Fruit fly (Drosophila melanogaster): ENCODE data around the gene CG31300.

- no peak for TF ChIP-seq CG1621 (tag; optimal IDR thresholded peaks at IDR 0.05)
- no peak for TF ChIP-seq CG16779 (tag; optimal IDR thresholded peaks at IDR 0.05)
- TF ChIP-seq CG4318 (GFP tag; optimal IDR thresholded peaks at IDR 0.05): no peak
- no peak for TF ChIP-seq dac (GFP tag; optimal IDR thresholded peaks at IDR 0.05)
- no peak for TF ChIP-seq Ets21C (GFP tag; optimal IDR thresholded peaks at IDR 0.05)
- no peak for TF ChIP-seq OdsH (GFP tag; optimal IDR thresholded peaks at IDR 0.05)
- TF ChIP-seq CG3919 (GFP tag; optimal IDR thresholded peaks at IDR 0.05): no peak
- no peak for TF ChIP-seq Sox102F (GFP tag; optimal IDR thresholded peaks at IDR 0.05)
- TF ChIP-seq CG11294 (GFP tag; IDR thresholded peaks at IDR 0.05): no peak
- no peak for TF ChIP-seq CG8119 (GFP tag; IDR thresholded peaks at IDR 0.05)
- TF ChIP-seq CG8632 (GFP tag; optimal IDR thresholded peaks at IDR 0.05): no peak
Measured at dm6 chr3R:25277112-25277511, 6.3 kb upstream of the CG31300 start, which contains the start of gene CG10513.

Data from whole organism, prepupa.